Comparison of ENCODE assay signal across 2 worm cellular contexts in the genomic region with DNA sequence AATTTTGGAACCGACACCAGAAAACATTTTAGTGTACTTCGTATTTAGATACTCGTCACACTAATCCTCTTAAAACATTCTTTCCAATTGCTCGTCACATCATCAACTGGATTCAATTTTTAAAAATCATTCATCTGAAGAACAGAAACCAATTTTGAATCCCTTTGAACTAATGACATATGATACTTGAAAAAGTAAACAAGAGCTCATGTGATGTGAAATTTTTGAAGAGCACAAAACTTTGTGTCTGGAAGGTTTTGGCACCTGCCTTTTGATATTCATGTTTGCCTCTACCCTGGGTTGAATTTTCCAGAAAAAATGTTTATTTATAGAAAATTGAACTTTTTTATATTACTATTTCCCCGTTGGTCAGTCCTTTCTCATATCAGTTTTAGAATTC.
TF ChIP-seq lines count a peak whose summit lies in the region.

No protein-coding gene starts in this region.

TF ChIP-seq in whole organism, L1 larva, 84 proteins besides CTCF, POLR2A, EP300 and RAD21 (continued from another document):
- peak; percentile 22 for TF ChIP-seq snu-23 (GFP tag; optimal IDR thresholded peaks at IDR 0.05; lab: Kevin White, UChicago)
- TF ChIP-seq nhr-12 (tag; optimal IDR thresholded peaks at IDR 0.05; lab: Kevin White, UChicago): no peak
- TF ChIP-seq fkh-8 (tag; optimal IDR thresholded peaks at IDR 0.05; lab: Kevin White, UChicago): peak; percentile 63
- no peak for TF ChIP-seq ceh-82 (tag; optimal IDR thresholded peaks at IDR 0.05; lab: Kevin White, UChicago)
- TF ChIP-seq hlh-4 (tag; optimal IDR thresholded peaks at IDR 0.05; lab: Kevin White, UChicago): peak; percentile 2
- TF ChIP-seq elt-2 (tag; optimal IDR thresholded peaks at IDR 0.05; lab: Kevin White, UChicago): peak; percentile 61
- peak in 1 of 2 experiments; percentile 17 for TF ChIP-seq efl-1 (optimal IDR thresholded peaks at IDR 0.05; lab: Kevin White, UChicago)
- no peak for TF ChIP-seq efl-1 (GFP tag; optimal IDR thresholded peaks at IDR 0.05 in 1 of 2; lab: Kevin White, UChicago)
- no peak for TF ChIP-seq ama-1 (optimal IDR thresholded peaks at IDR 0.05; lab: Kevin White, UChicago)
- TF ChIP-seq lin-35 (GFP tag; optimal IDR thresholded peaks at IDR 0.05; lab: Kevin White, UChicago): peak; percentile 5 to 12
- TF ChIP-seq xbp-1 (tag; optimal IDR thresholded peaks at IDR 0.05; lab: Kevin White, UChicago): peak; percentile 8
TF ChIP-seq in whole organism, L1 larva: peak in this region for 16.

TF ChIP-seq in whole organism, L2 larva, 48 proteins besides CTCF, POLR2A, EP300 and RAD21 (continued from another document):
- no peak for TF ChIP-seq ztf-11 (tag; optimal IDR thresholded peaks at IDR 0.05; lab: Kevin White, UChicago)
- peak; percentile 18 for TF ChIP-seq C34F6.9 (tag; optimal IDR thresholded peaks at IDR 0.05; lab: Kevin White, UChicago)
- no peak for TF ChIP-seq nhr-10 (tag; optimal IDR thresholded peaks at IDR 0.05; lab: Kevin White, UChicago)
- TF ChIP-seq nhr-6 (tag; optimal IDR thresholded peaks at IDR 0.05; lab: Kevin White, UChicago): no peak
